Fruit fly (Drosophila melanogaster) whole organism, embryonic: ENCODE measurements around the gene CG31872.

Source experiments
- Awh ChIP-seq: fragments of 200-800 bp; sonication (Bioruptor generic); IDR thresholded peaks from 2 replicates; pipeline ENCODE4, ENCODE4 v1.3.6; 2022; ENCODE audit warnings: missing biosample characterization, missing genetic modification characterization
- BEAF-32 ChIP-seq: fragments of 200-800 bp; sonication (Bioruptor generic); optimal IDR thresholded peaks from 3 replicates; lab custom pipeline; 2017; ENCODE audit warnings: missing biosample characterization, missing genetic modification characterization, mild to moderate bottlenecking, moderate library complexity, missing genetic modification reagents
- Bgb ChIP-seq: fragments of 200-800 bp; sonication (Bioruptor generic); IDR thresholded peaks from 2 replicates; pipeline ENCODE4 v1.3.6; 2022; ENCODE audit warnings: missing biosample characterization, missing genetic modification characterization; ENCODE audit not compliant: partially characterized antibody
- CG10543 ChIP-seq: fragments of 200-800 bp; sonication (Bioruptor generic); optimal IDR thresholded peaks from 3 replicates; lab custom pipeline; 2017; ENCODE audit warnings: missing biosample characterization, mild to moderate bottlenecking, missing genetic modification characterization, moderate library complexity
- CG11695 ChIP-seq: fragments of 200-800 bp; sonication (Bioruptor generic); IDR thresholded peaks from 3 replicates; pipeline ENCODE4 v1.3.6; 2022; ENCODE audit warnings: missing biosample characterization, missing genetic modification characterization
- CG12155 ChIP-seq: fragments of 200-800 bp; sonication (Bioruptor generic); optimal IDR thresholded peaks from 3 replicates; lab custom pipeline; 2016; ENCODE audit warnings: missing biosample characterization, missing genetic modification characterization
- CG1233 ChIP-seq: fragments of 200-800 bp; sonication (Bioruptor generic); optimal IDR thresholded peaks from 4 replicates; lab custom pipeline; 2018; ENCODE audit warnings: missing biosample characterization, mild to moderate bottlenecking, missing genetic modification characterization
- CG12391 ChIP-seq: fragments of 200-800 bp; sonication (Bioruptor generic); optimal IDR thresholded peaks from 3 replicates; lab custom pipeline; 2018; ENCODE audit warnings: missing biosample characterization, mild to moderate bottlenecking, missing genetic modification characterization, moderate library complexity
- CG13894 ChIP-seq: fragments of 200-800 bp; sonication (Bioruptor generic); optimal IDR thresholded peaks from 3 replicates; lab custom pipeline; 2018; ENCODE audit warnings: missing biosample characterization, mild to moderate bottlenecking, missing genetic modification characterization, moderate library complexity
- CG15696 ChIP-seq: fragments of 200-800 bp; sonication (Bioruptor generic); optimal IDR thresholded peaks from 2 replicates; lab custom pipeline; 2019; ENCODE audit warnings: missing biosample characterization, mild to moderate bottlenecking, missing genetic modification characterization, moderate library complexity
- CG18619 ChIP-seq: fragments of 200-800 bp; sonication (Bioruptor generic); optimal IDR thresholded peaks from 3 replicates; lab custom pipeline; 2017; ENCODE audit warnings: missing biosample characterization, mild to moderate bottlenecking, missing genetic modification characterization
- CG2678 ChIP-seq: fragments of 200-800 bp; sonication (Bioruptor generic); optimal IDR thresholded peaks from 3 replicates; lab custom pipeline; 2019; ENCODE audit warnings: missing biosample characterization, mild to moderate bottlenecking, missing genetic modification characterization, moderate library complexity
- CG2712 ChIP-seq: fragments of 200-800 bp; optimal IDR thresholded peaks from 3 replicates; lab custom pipeline; 2019; ENCODE audit warnings: missing biosample characterization, mild to moderate bottlenecking, missing genetic modification characterization, moderate library complexity
- CG31365 ChIP-seq: fragments of 200-800 bp; sonication (Bioruptor generic); optimal IDR thresholded peaks from 2 replicates; lab custom pipeline; 2018; ENCODE audit warnings: missing biosample characterization, mild to moderate bottlenecking, missing genetic modification characterization
- CG32532 ChIP-seq: fragments of 200-800 bp; sonication (Bioruptor generic); IDR thresholded peaks from 2 replicates; pipeline ENCODE4 v1.3.6; 2022; ENCODE audit warnings: missing biosample characterization, missing genetic modification characterization
- CG32767 ChIP-seq: fragments of 200-800 bp; sonication (Bioruptor generic); IDR thresholded peaks from 2 replicates; pipeline ENCODE4 v1.3.6; 2022; ENCODE audit warnings: missing biosample characterization, missing genetic modification characterization
- CG42726 ChIP-seq: fragments of 200-800 bp; sonication (Bioruptor generic); IDR thresholded peaks from 2 replicates; pipeline ENCODE4 v1.3.6; 2022; ENCODE audit warnings: missing biosample characterization, missing genetic modification characterization; ENCODE audit not compliant: partially characterized antibody
- CG4730 ChIP-seq: fragments of 200-800 bp; sonication (Bioruptor generic); IDR thresholded peaks from 2 replicates; pipeline ENCODE4 v1.3.6; 2022; ENCODE audit warnings: missing biosample characterization, missing genetic modification characterization
- CG4854 ChIP-seq: fragments of 200-800 bp; sonication (Bioruptor generic); optimal IDR thresholded peaks from 2 replicates; lab custom pipeline; 2016; ENCODE audit warnings: missing biosample characterization, missing genetic modification characterization, inconsistent platforms
- CG6272 ChIP-seq: fragments of 200-800 bp; sonication (Bioruptor generic); IDR thresholded peaks from 2 replicates; pipeline ENCODE4 v1.3.6; 2022; ENCODE audit warnings: missing biosample characterization, missing genetic modification characterization
- CG7839 ChIP-seq: fragments of 200-800 bp; sonication (Bioruptor generic); optimal IDR thresholded peaks from 3 replicates; lab custom pipeline; 2018; ENCODE audit warnings: missing biosample characterization, mild to moderate bottlenecking, missing genetic modification characterization, moderate library complexity
- CG9817 ChIP-seq: fragments of 200-800 bp; sonication (Bioruptor generic); optimal IDR thresholded peaks from 2 replicates; lab custom pipeline; 2018; ENCODE audit warnings: missing biosample characterization, mild to moderate bottlenecking, missing genetic modification characterization, moderate library complexity
- CG9932 ChIP-seq: fragments of 200-800 bp; sonication (Bioruptor generic); IDR thresholded peaks from 2 replicates; pipeline ENCODE4 v1.3.6; 2022; ENCODE audit warnings: missing biosample characterization, missing genetic modification characterization
- Dad ChIP-seq: fragments of 200-800 bp; sonication (Bioruptor generic); optimal IDR thresholded peaks from 3 replicates; lab custom pipeline; 2016; ENCODE audit warnings: missing biosample characterization, missing genetic modification characterization
- Deaf1 ChIP-seq: fragments of 200-800 bp; optimal IDR thresholded peaks from 3 replicates; lab custom pipeline; 2019; ENCODE audit warnings: missing biosample characterization, mild to moderate bottlenecking, missing genetic modification characterization, moderate library complexity
- E2f1 ChIP-seq: fragments of 200-800 bp; sonication (Bioruptor generic); IDR thresholded peaks from 2 replicates; pipeline ENCODE4 v1.3.6; 2022; ENCODE audit warnings: missing biosample characterization, missing genetic modification characterization
- Elba2 ChIP-seq: fragments of 200-800 bp; sonication (Bioruptor generic); optimal IDR thresholded peaks from 3 replicates; lab custom pipeline; 2016; ENCODE audit warnings: missing biosample characterization, missing genetic modification characterization
- HLH3B ChIP-seq: fragments of 200-800 bp; sonication (Bioruptor generic); IDR thresholded peaks from 2 replicates; pipeline ENCODE4 v1.3.6; 2022; ENCODE audit warnings: missing biosample characterization, missing genetic modification characterization
- Kr ChIP-seq: fragments of 200-800 bp; sonication (Bioruptor generic); optimal IDR thresholded peaks from 2 replicates; lab custom pipeline; 2017; ENCODE audit warnings: missing biosample characterization, mild to moderate bottlenecking, missing genetic modification characterization
- NK7.1 ChIP-seq: fragments of 200-800 bp; sonication (Bioruptor generic); optimal IDR thresholded peaks from 3 replicates; lab custom pipeline; 2016; ENCODE audit warnings: missing biosample characterization, missing genetic modification characterization
- Sox100B ChIP-seq: fragments of 200-800 bp; sonication (Bioruptor generic); optimal IDR thresholded peaks from 3 replicates; lab custom pipeline; 2018; ENCODE audit warnings: missing biosample characterization, mild to moderate bottlenecking, missing genetic modification characterization
- eyg ChIP-seq: fragments of 200-800 bp; sonication (Bioruptor generic); optimal IDR thresholded peaks from 3 replicates; lab custom pipeline; 2016; ENCODE audit warnings: missing biosample characterization, missing genetic modification characterization
- fd64A ChIP-seq: fragments of 200-800 bp; sonication (Bioruptor generic); optimal IDR thresholded peaks from 3 replicates; lab custom pipeline; 2018; ENCODE audit warnings: missing biosample characterization, mild to moderate bottlenecking, missing genetic modification characterization
- fru ChIP-seq: fragments of >200 bp; optimal IDR thresholded peaks from 2 replicates; lab custom pipeline; 2017
- ftz-f1 ChIP-seq: fragments of 200-800 bp; sonication (Bioruptor generic); optimal IDR thresholded peaks from 2 replicates; lab custom pipeline; 2016; ENCODE audit warnings: missing biosample characterization, missing genetic modification characterization
- gcm ChIP-seq: fragments of 200-800 bp; sonication (Bioruptor generic); optimal IDR thresholded peaks from 2 replicates; lab custom pipeline; 2019; ENCODE audit warnings: missing biosample characterization, mild to moderate bottlenecking, missing genetic modification characterization, moderate library complexity
- gfzf ChIP-seq: fragments of 200-800 bp; sonication (Bioruptor generic); optimal IDR thresholded peaks from 2 replicates; lab custom pipeline; 2016; ENCODE audit warnings: missing biosample characterization, mild to moderate bottlenecking, missing genetic modification characterization, moderate library complexity
- kah ChIP-seq: fragments of 200-800 bp; sonication (Bioruptor generic); optimal IDR thresholded peaks from 2 replicates; lab custom pipeline; 2018; ENCODE audit warnings: missing biosample characterization, mild to moderate bottlenecking, missing genetic modification characterization
- kay ChIP-seq: fragments of 200-800 bp; sonication (Bioruptor generic); optimal IDR thresholded peaks from 2 replicates; lab custom pipeline; 2016; ENCODE audit warnings: missing biosample characterization, missing genetic modification characterization
- odd ChIP-seq: fragments of 200-800 bp; sonication (Bioruptor generic); optimal IDR thresholded peaks from 2 replicates; lab custom pipeline; 2017; ENCODE audit warnings: missing biosample characterization, mild to moderate bottlenecking, missing genetic modification characterization
- onecut ChIP-seq: fragments of 200-800 bp; sonication (Bioruptor generic); IDR thresholded peaks from 2 replicates; pipeline ENCODE4 v1.3.6; 2022; ENCODE audit warnings: missing biosample characterization, missing genetic modification characterization
- org-1 ChIP-seq: fragments of 200-800 bp; sonication (Bioruptor generic); optimal IDR thresholded peaks from 2 replicates; lab custom pipeline; 2017; ENCODE audit warnings: missing biosample characterization, missing genetic modification characterization
- slou ChIP-seq: fragments of 200-800 bp; sonication (Bioruptor generic); optimal IDR thresholded peaks from 3 replicates; lab custom pipeline; 2016; ENCODE audit warnings: missing biosample characterization, missing genetic modification characterization
- slp2 ChIP-seq: fragments of 200-800 bp; sonication (Bioruptor generic); optimal IDR thresholded peaks from 2 replicates; lab custom pipeline; 2016; ENCODE audit warnings: missing biosample characterization, missing genetic modification characterization
- so ChIP-seq: fragments of 200-800 bp; sonication (Bioruptor generic); IDR thresholded peaks from 3 replicates; pipeline ENCODE4 v1.3.6; 2022; ENCODE audit warnings: missing biosample characterization, missing genetic modification characterization
- sob ChIP-seq: fragments of 200-800 bp; sonication (Bioruptor generic); IDR thresholded peaks from 2 replicates; pipeline ENCODE4 v1.3.6; 2022; ENCODE audit warnings: missing biosample characterization, missing genetic modification characterization
- stc ChIP-seq: fragments of 200-800 bp; sonication (Bioruptor generic); IDR thresholded peaks from 2 replicates; pipeline ENCODE4 v1.3.6; 2022; ENCODE audit warnings: missing biosample characterization, missing genetic modification characterization
- tin ChIP-seq: fragments of 200-800 bp; sonication (Bioruptor generic); optimal IDR thresholded peaks from 3 replicates; lab custom pipeline; 2016; ENCODE audit warnings: missing biosample characterization, missing genetic modification characterization
- tio ChIP-seq: fragments of 200-800 bp; sonication (Bioruptor generic); optimal IDR thresholded peaks from 2 replicates; lab custom pipeline; 2017; ENCODE audit warnings: missing biosample characterization, missing genetic modification characterization, inconsistent platforms
- wek ChIP-seq: fragments of 200-800 bp; sonication (Bioruptor generic); optimal IDR thresholded peaks from 3 replicates; lab custom pipeline; 2018; ENCODE audit warnings: missing biosample characterization, mild to moderate bottlenecking, missing genetic modification characterization, moderate library complexity

CG31872 gene

dm6 chr2L:10614660-10615479 lies 24.9 kb upstream of the CG31872 start (continued):
- TF ChIP-seq CG2678 (tag; lab: Kevin White, UChicago), result peak; percentile 1
- TF ChIP-seq CG32532 (GFP tag; lab: Robert Waterston, UW), result 0 out of 2 replicates have a peak, but pooled peaks have one; percentile 18
- TF ChIP-seq CG1233 (GFP tag; lab: Kevin White, UChicago), result no peak
- TF ChIP-seq Kr (GFP tag; lab: Kevin White, UChicago), result no peak
- no peak for TF ChIP-seq NK7.1 (GFP tag; lab: Kevin White, UChicago)
- no peak for TF ChIP-seq Awh (GFP tag; lab: Robert Waterston, UW)
- peak; percentile 32 for TF ChIP-seq fd64A
- no peak for TF ChIP-seq slp2 (GFP tag; lab: Kevin White, UChicago)
- TF ChIP-seq CG12391 (tag; lab: Kevin White, UChicago), result no peak
- TF ChIP-seq eyg, result no peak
- no peak for TF ChIP-seq CG13894
- TF ChIP-seq kay (GFP tag; lab: Kevin White, UChicago), result no peak
- TF ChIP-seq so (GFP tag; lab: Robert Waterston, UW), result no peak
- no peak for TF ChIP-seq Elba2 (GFP tag; lab: Kevin White, UChicago)
- no peak for TF ChIP-seq CG18619
- TF ChIP-seq stc, result peak; percentile 27; the same call in 1 of the 2 replicates
- no peak for TF ChIP-seq tio (GFP tag; lab: Kevin White, UChicago)
- peak; percentile 28 for TF ChIP-seq CG7839 (tag; lab: Kevin White, UChicago)
- TF ChIP-seq CG4854, result no peak
- TF ChIP-seq Dad (GFP tag; lab: Kevin White, UChicago), result no peak
- peak; percentile 37; the same call in 1 of the 2 replicates for TF ChIP-seq CG9932 (GFP tag; lab: Robert Waterston, UW)
- TF ChIP-seq CG32767 (GFP tag; lab: Robert Waterston, UW), result no peak
- TF ChIP-seq CG10543 (GFP tag; lab: Kevin White, UChicago), result no peak
- no peak for TF ChIP-seq fru (lab: Kevin White, UChicago)
- TF ChIP-seq Deaf1 (tag; lab: Kevin White, UChicago), result no peak
- 0 out of 2 replicates have a peak, but pooled peaks have one; percentile 23 for TF ChIP-seq onecut (GFP tag; lab: Robert Waterston, UW)
- no peak for TF ChIP-seq Bgb (GFP tag; lab: Robert Waterston, UW)
- TF ChIP-seq CG6272 (GFP tag; lab: Robert Waterston, UW), result no peak
- no peak for TF ChIP-seq CG9817 (tag; lab: Kevin White, UChicago)
- TF ChIP-seq wek, result peak; percentile 26
- no peak for TF ChIP-seq CG4730 (GFP tag; lab: Robert Waterston, UW)
- TF ChIP-seq CG15696 (tag; lab: Kevin White, UChicago), result no peak
- TF ChIP-seq CG42726, result no peak
- no peak for TF ChIP-seq CG31365 (tag; lab: Kevin White, UChicago)
- peak; percentile 40; the same call in 1 of the 2 replicates for TF ChIP-seq E2f1 (GFP tag; lab: Robert Waterston, UW)
- no peak for TF ChIP-seq slou (GFP tag; lab: Kevin White, UChicago)
- 0 out of 2 replicates have a peak, but pooled peaks have one; percentile 29 for TF ChIP-seq HLH3B (GFP tag; lab: Robert Waterston, UW)
- TF ChIP-seq CG12155, result no peak
- no peak for TF ChIP-seq kah (GFP tag; lab: Kevin White, UChicago)
- no peak for TF ChIP-seq tin (GFP tag; lab: Kevin White, UChicago)
- no peak for TF ChIP-seq gfzf
- TF ChIP-seq sob (GFP tag; lab: Robert Waterston, UW), result 0 out of 2 replicates have a peak, but pooled peaks have one; percentile 21
- TF ChIP-seq BEAF-32 (GFP tag; lab: Kevin White, UChicago), result no peak
- TF ChIP-seq odd (GFP tag; lab: Kevin White, UChicago), result peak; percentile 22
- no peak for TF ChIP-seq ftz-f1
- no peak for TF ChIP-seq gcm
- TF ChIP-seq org-1 (GFP tag; lab: Kevin White, UChicago), result no peak
- no peak for TF ChIP-seq CG11695 (GFP tag; lab: Robert Waterston, UW)
- no peak for TF ChIP-seq CG2712 (tag; lab: Kevin White, UChicago)
- TF ChIP-seq Sox100B (GFP tag; lab: Kevin White, UChicago), result no peak
